Fruit fly (Drosophila melanogaster): ENCODE data around the gene CG42674.

Gene CG42674

dm6 chr3L:20247513-20248173 lies 49.5 kb upstream of the CG42674 start, which contains the start of gene rdgC (continued):
- TF ChIP-seq CG11762 (GFP tag; optimal IDR thresholded peaks at IDR 0.05; ENCODE audit: insufficient read depth) (peak; percentile 85), ss (GFP tag; optimal IDR thresholded peaks at IDR 0.05) (peak; percentile 72 to 84), CG4318 (GFP tag; optimal IDR thresholded peaks at IDR 0.05) (peak; percentile 83), Sox102F (GFP tag; optimal IDR thresholded peaks at IDR 0.05) (peak; percentile 88), CG3032 (tag; optimal IDR thresholded peaks at IDR 0.05) (peak; percentile 91), CG10669 (GFP tag; optimal IDR thresholded peaks at IDR 0.05) (peak; percentile 94), dac (GFP tag; optimal IDR thresholded peaks at IDR 0.05) (peak; percentile 76), CG34406 (GFP tag; optimal IDR thresholded peaks at IDR 0.05) (peak; percentile 87), Eip75B (GFP tag; optimal IDR thresholded peaks at IDR 0.05) (peak; percentile 94), CG9139 (GFP tag; optimal IDR thresholded peaks at IDR 0.05) (peak; percentile 64), Lpt (GFP tag; optimal IDR thresholded peaks at IDR 0.05) (peak; percentile 85), Hr39 (GFP tag; optimal IDR thresholded peaks at IDR 0.05) (peak; percentile 90), Smox (GFP tag; optimal IDR thresholded peaks at IDR 0.05) (peak; percentile 88), svp (GFP tag) (peak; percentile 94), CG31627 (GFP tag; optimal IDR thresholded peaks at IDR 0.05) (peak; percentile 91), CG11294 (GFP tag; IDR thresholded peaks at IDR 0.05) (peak; percentile 94), Eip78C (GFP tag) (peak; percentile 97), fd59A (GFP tag; optimal IDR thresholded peaks at IDR 0.05) (peak; percentile 80), OdsH (GFP tag; optimal IDR thresholded peaks at IDR 0.05) (peak; percentile 93), fkh (GFP tag; optimal IDR thresholded peaks at IDR 0.05) (peak; percentile 65), cyc (GFP tag; optimal IDR thresholded peaks at IDR 0.05) (peak; percentile 94), CG11902 (GFP tag; optimal IDR thresholded peaks at IDR 0.05) (peak; percentile 78), CG8632 (GFP tag; optimal IDR thresholded peaks at IDR 0.05) (peak; percentile 86), Ets96B (tag; optimal IDR thresholded peaks at IDR 0.05) (peak; percentile 91), CG6276 (GFP tag; optimal IDR thresholded peaks at IDR 0.05) (peak; percentile 88), CG10631 (GFP tag; optimal IDR thresholded peaks at IDR 0.05) (peak; percentile 88), esn (GFP tag; optimal IDR thresholded peaks at IDR 0.05) (peak; percentile 91), Sox14 (GFP tag; optimal IDR thresholded peaks at IDR 0.05) (peak; percentile 90), lz (GFP tag; optimal IDR thresholded peaks at IDR 0.05) (peak; percentile 89), pdm3 (GFP tag; optimal IDR thresholded peaks at IDR 0.05) (peak; percentile 92), CG7368 (GFP tag; optimal IDR thresholded peaks at IDR 0.05) (peak; percentile 91), Sox15 (GFP tag; optimal IDR thresholded peaks at IDR 0.05) (peak; percentile 82), achi (GFP tag; optimal IDR thresholded peaks at IDR 0.05) (peak; percentile 89), CG8319 (GFP tag; optimal IDR thresholded peaks at IDR 0.05) (peak; percentile 80)

dm6 chr3L:20241987-20242982 lies 44.2 kb upstream of the CG42674 start:
- TF ChIP-seq Ets96B (tag; optimal IDR thresholded peaks at IDR 0.05) (no peak), salr (GFP tag; optimal IDR thresholded peaks at IDR 0.05) (peak in 1 of 2 experiments; percentile 48), CG6808 (GFP tag; optimal IDR thresholded peaks at IDR 0.05) (peak; percentile 2), CG11762 (GFP tag; optimal IDR thresholded peaks at IDR 0.05; ENCODE audit: insufficient read depth) (peak; percentile 9), CG6792 (GFP tag; optimal IDR thresholded peaks at IDR 0.05) (peak; percentile 26), lz (GFP tag; optimal IDR thresholded peaks at IDR 0.05) (peak; percentile 36), eg (GFP tag; IDR thresholded peaks at IDR 0.05) (peak; percentile 68), Sox15 (GFP tag; optimal IDR thresholded peaks at IDR 0.05) (peak; percentile 36), CG11902 (GFP tag; optimal IDR thresholded peaks at IDR 0.05) (no peak), spab (GFP tag; optimal IDR thresholded peaks at IDR 0.05) (peak; percentile 16), CG31627 (GFP tag; optimal IDR thresholded peaks at IDR 0.05) (peak; percentile 46), CG16779 (tag; optimal IDR thresholded peaks at IDR 0.05) (no peak), fkh (GFP tag; optimal IDR thresholded peaks at IDR 0.05) (no peak), Eip78C (GFP tag) (peak; percentile 83), CG6854 (GFP tag; optimal IDR thresholded peaks at IDR 0.05) (no peak), CG8632 (GFP tag; optimal IDR thresholded peaks at IDR 0.05) (peak; percentile 67), CG3032 (tag; optimal IDR thresholded peaks at IDR 0.05) (peak; percentile 64), Gug (GFP tag; IDR thresholded peaks at IDR 0.05) (peak; percentile 16; the same call in 1 of the 2 replicates), CG6163 (GFP tag; IDR thresholded peaks at IDR 0.05) (peak; percentile 61), Hr39 (GFP tag; optimal IDR thresholded peaks at IDR 0.05) (peak; percentile 33), dsx (GFP tag; optimal IDR thresholded peaks at IDR 0.05; ENCODE audit: poor library complexity, severe bottlenecking) (peak; percentile 41), acj6 (GFP tag; optimal IDR thresholded peaks at IDR 0.05) (peak; percentile 60), CG10631 (GFP tag; optimal IDR thresholded peaks at IDR 0.05) (peak; percentile 69), Lpt (GFP tag; optimal IDR thresholded peaks at IDR 0.05) (no peak), CG10669 (GFP tag; optimal IDR thresholded peaks at IDR 0.05) (peak; percentile 45)

All from whole organism, prepupa.